Worm (Caenorhabditis elegans): Measurements from ENCODE around the gene fbxb-99.

fbxb-99 gene

DNA sequence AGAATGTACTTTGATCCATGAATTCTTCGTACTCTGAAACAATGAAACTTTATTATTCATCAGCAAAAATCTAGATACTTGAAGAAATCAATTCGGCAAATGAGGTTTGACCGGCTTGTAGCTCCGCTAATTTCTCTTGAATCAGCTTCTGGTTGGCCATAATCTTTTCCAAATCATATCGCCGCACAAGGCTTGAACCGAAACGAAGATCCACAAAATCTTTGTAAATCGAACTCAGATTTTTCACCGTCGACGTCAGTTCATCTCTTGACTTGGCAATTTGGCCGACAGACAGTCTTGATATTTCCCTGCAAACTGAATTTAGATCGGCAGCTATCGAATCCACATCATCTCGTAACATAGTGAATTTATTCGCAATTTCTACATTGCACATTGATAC, 12.3 kb upstream of the fbxb-99 start:
- no peak for TF ChIP-seq sem-2 (GFP tag; optimal IDR thresholded peaks at IDR 0.05)

DNA sequence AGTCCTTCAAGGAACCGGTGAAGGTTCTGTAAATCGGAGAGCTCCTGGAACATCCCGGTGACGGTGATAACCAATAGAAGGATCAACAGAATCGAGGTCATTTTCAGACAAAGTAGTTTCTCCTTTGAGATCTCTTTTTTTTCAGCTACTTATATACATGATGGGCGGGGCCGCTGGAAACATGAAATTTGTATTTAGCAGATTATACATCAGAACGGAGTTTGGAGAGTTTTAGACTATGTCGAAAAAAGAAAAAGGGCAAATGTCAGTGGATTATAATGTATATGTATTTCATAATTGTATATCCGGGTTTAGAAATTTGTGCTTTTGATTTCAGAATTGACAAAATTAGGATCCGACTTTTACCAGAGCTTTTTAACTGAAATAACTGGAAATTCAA, 10.0 kb upstream of the fbxb-99 start, which contains the start of gene ins-32:
ins-32 (minus strand) TSS at position 101 of the 400 bp plus-strand sequence.
- TF ChIP-seq lsy-2 (tag; optimal IDR thresholded peaks at IDR 0.05) = no peak
- TF ChIP-seq nhr-12 (tag; optimal IDR thresholded peaks at IDR 0.05) = no peak
- TF ChIP-seq M03D4.4 (tag; optimal IDR thresholded peaks at IDR 0.05) = no peak
- TF ChIP-seq ceh-43 (GFP tag; optimal IDR thresholded peaks at IDR 0.05) = no peak
- no peak for TF ChIP-seq nhr-2 (tag; optimal IDR thresholded peaks at IDR 0.05)
- TF ChIP-seq nhr-237 (tag; optimal IDR thresholded peaks at IDR 0.05) = no peak
- TF ChIP-seq nhr-76 (tag; optimal IDR thresholded peaks at IDR 0.05) = no peak

DNA sequence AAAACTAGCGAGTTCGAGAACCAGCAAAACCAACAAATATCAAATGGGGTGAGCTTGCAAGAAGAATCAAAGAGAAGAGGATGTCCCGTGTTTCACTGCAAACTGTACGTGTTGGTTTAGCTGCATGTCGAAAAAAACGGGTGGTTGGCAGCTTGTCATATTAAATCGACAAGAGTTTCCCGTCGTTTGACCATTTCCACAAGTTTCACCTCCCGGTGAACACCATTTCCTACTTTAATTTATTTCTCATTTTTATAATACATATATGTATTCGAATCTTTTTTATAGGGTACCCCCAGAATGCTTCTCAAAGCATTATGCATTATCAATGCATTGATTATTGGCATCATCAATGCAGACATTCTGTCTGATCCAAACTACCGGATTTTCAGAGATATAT, 2.1 kb upstream of the fbxb-99 start, which contains the start of gene Y8A9A.2:
Y8A9A.2 (plus strand) TSS at position 301 of the 400 bp plus-strand sequence.
- TF ChIP-seq unc-39 (tag; optimal IDR thresholded peaks at IDR 0.05) (no peak), bed-3 (GFP tag; optimal IDR thresholded peaks at IDR 0.05) (no peak), hlh-1 (tag; optimal IDR thresholded peaks at IDR 0.05) (no peak), tbx-8 (GFP tag; optimal IDR thresholded peaks at IDR 0.05) (no peak)

DNA sequence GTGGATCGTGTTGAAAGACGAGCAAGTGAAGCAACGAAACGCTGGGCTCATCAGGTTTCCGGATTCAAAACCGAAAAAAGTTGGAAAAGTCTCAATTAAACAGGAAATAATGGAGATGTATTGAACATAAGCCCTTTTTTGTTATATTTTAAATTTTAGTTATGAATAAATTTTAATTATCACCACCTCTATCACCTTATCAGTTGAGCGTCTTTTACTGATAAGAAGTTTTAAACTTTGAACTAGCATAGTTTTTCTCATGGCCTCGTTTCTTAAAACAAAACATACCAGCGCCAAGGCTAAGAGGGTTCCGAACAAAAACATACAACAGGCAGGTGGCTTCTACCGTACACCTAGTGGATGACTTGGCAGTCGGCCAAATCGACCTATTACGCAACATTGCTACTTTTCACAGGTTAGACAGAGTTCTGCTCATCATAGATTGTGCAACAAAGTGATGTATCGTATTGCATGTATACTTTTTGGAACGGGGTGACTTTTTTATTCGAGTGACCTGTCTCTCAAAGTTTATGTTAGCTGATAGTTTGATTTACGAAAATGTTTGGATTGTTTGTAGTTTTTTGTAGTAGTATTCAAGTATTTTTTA, 4.8 kb downstream of the fbxb-99 start:
- TF ChIP-seq mep-1 (tag; optimal IDR thresholded peaks at IDR 0.05) (no peak), zip-8 (tag; optimal IDR thresholded peaks at IDR 0.05) (peak; percentile 91)

DNA sequence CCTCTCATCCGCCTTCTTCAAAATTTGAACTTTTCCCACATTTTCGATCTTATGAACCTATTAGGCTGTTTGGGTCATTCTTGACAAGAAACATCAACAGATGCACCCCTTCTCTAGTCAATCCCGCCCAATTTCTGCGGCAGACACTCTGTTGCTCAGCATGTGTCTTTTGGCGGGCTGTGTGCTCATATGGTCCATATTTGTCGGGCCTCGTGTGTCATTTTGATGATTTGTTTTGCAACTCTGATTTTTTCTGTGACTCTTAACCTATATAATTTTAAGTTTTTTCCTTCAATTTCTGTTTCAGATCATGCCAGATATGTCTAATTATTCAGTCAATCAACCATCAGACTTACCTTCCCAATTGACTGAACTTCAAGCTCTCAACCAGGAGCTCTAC, 6.1 kb downstream of the fbxb-99 start, which contains the start of gene T24E12.13:
T24E12.13 (plus strand) TSS at position 301 of the 400 bp plus-strand sequence.
- no peak for TF ChIP-seq nhr-12 (tag; optimal IDR thresholded peaks at IDR 0.05)
- TF ChIP-seq sem-2 (GFP tag; optimal IDR thresholded peaks at IDR 0.05) = no peak
- TF ChIP-seq ham-2 (GFP tag; optimal IDR thresholded peaks at IDR 0.05) = no peak
- TF ChIP-seq mab-5 (tag; optimal IDR thresholded peaks at IDR 0.05) = no peak
- no peak for TF ChIP-seq ceh-43 (GFP tag; optimal IDR thresholded peaks at IDR 0.05)
- TF ChIP-seq sptf-1 (tag; optimal IDR thresholded peaks at IDR 0.05) = no peak
- TF ChIP-seq mep-1 (tag; optimal IDR thresholded peaks at IDR 0.05) = no peak

DNA sequence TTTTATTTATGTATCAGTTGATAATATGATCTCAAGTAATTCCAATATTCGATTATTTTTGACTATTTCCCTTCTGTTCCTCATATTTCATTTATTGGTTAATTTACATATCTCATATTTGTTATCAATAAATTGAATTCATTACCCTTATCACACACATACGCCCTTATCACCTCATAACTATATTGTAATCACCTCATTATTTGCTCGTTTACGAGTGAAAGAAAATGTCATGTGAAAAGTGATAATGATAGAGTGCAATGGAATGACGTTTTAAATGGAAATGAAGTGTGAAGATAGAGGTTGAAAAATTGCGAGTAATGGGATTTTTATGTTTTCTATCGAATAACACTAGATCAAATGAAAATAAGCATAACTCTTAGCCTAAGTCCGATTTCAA, 6.7 kb downstream of the fbxb-99 start:
- TF ChIP-seq sem-2 (GFP tag; optimal IDR thresholded peaks at IDR 0.05) (no peak), cnd-1 (tag; optimal IDR thresholded peaks at IDR 0.05) (no peak), bed-3 (GFP tag; optimal IDR thresholded peaks at IDR 0.05) (no peak), snpc-4 (tag; optimal IDR thresholded peaks at IDR 0.05) (no peak), zip-8 (tag; optimal IDR thresholded peaks at IDR 0.05) (no peak), elt-1 (tag; optimal IDR thresholded peaks at IDR 0.05; ENCODE audit: borderline replicate concordance, insufficient read depth) (no peak), ztf-11 (tag; optimal IDR thresholded peaks at IDR 0.05) (no peak), flh-1 (GFP tag; optimal IDR thresholded peaks at IDR 0.05) (no peak), lin-32 (GFP tag; optimal IDR thresholded peaks at IDR 0.05) (no peak), ham-2 (GFP tag; optimal IDR thresholded peaks at IDR 0.05) (no peak), mep-1 (tag; optimal IDR thresholded peaks at IDR 0.05) (no peak)

DNA sequence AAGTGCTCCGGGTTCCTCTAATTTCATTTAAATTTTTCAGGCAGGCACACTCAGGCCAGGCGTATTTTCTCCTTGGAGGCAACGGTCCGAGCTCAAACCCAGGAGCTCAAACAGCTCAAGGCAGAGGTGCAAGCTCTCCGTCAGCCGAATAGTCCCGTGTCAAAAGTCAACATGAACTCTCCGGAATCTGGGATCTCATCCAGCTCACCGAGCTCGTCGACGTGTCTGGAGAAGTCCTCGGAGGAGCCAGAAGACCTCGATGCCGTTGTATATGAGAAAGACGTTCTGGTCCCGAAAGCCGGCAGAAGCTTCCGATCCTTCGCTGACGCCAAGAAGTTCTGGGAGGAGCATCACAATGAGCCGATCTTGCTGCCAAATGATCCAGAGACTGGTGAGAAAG, 7.5 kb downstream of the fbxb-99 start:
- TF ChIP-seq tbx-8 (GFP tag; optimal IDR thresholded peaks at IDR 0.05) = no peak
- TF ChIP-seq ces-1 (GFP tag; optimal IDR thresholded peaks at IDR 0.05) = no peak
- no peak for TF ChIP-seq snpc-4 (tag; optimal IDR thresholded peaks at IDR 0.05)
- no peak for TF ChIP-seq sem-2 (GFP tag; optimal IDR thresholded peaks at IDR 0.05)
- no peak for TF ChIP-seq lin-32 (GFP tag; optimal IDR thresholded peaks at IDR 0.05)
- TF ChIP-seq pha-4 (tag; optimal IDR thresholded peaks at IDR 0.05) = no peak

DNA sequence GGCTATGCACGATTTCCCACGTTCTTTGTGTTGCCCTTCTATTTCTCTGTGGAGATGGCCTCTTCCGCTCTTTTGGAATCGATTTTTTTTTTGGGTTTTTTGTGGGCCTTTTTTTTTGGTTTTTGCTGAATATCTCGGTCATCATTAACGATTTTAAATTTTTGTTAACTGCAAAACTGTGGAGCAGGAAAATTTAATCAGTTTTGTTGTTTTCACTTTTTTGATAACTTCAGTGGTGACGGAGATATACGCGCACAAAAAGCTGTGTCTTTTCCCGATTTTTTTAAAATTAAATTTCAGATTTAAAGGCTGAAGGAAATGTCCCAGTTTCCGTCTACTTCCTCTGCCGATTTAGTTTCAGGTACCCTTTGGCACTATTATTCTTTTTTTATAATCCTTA, 8.0 kb downstream of the fbxb-99 start, which contains the start of gene T24E12.1:
T24E12.1 (plus strand) TSS at position 301 of the 400 bp plus-strand sequence.
- TF ChIP-seq mab-5 (tag; optimal IDR thresholded peaks at IDR 0.05) (no peak), blmp-1 (tag; optimal IDR thresholded peaks at IDR 0.05) (no peak)

Data from whole organism, mixed stage, embryonic.